Fruit fly (Drosophila melanogaster) S2 (cell line): ENCODE results near the gene Uqcc1.

Experiments
- CG8478 ChIP-seq: fragments of >200 bp; optimal IDR thresholded peaks from 2 replicates; lab custom pipeline; 2018
- CTCF ChIP-seq, 2 experiments: fragments of >200 bp; optimal IDR thresholded peaks; 2 replicates each; lab custom pipeline; 2018

Gene Uqcc1

DNA sequence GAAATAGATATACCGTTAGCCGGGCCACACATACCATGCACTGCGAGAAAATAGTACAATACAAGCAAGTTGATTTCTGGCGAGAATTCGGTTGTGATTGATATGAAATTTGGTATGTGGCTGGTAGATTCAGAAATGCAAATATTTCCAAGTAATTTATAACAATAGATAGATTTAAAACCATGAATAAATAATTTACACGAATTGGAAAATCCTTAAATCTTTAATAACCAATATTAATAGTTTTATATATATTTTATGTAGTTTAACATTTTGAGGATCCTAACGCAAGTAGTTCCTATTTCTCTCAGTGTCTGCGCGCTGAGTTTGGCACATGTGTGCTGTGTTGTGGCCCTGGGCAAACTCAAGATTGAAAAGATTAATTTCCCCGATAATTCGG is 23.9 kb upstream of the Uqcc1 start:
- no peak for TF ChIP-seq CG8478 (lab: Kevin White, UChicago)
- TF ChIP-seq CTCF (optimal IDR thresholded peaks at IDR 0.05; lab: Kevin White, UChicago) = no peak

DNA sequence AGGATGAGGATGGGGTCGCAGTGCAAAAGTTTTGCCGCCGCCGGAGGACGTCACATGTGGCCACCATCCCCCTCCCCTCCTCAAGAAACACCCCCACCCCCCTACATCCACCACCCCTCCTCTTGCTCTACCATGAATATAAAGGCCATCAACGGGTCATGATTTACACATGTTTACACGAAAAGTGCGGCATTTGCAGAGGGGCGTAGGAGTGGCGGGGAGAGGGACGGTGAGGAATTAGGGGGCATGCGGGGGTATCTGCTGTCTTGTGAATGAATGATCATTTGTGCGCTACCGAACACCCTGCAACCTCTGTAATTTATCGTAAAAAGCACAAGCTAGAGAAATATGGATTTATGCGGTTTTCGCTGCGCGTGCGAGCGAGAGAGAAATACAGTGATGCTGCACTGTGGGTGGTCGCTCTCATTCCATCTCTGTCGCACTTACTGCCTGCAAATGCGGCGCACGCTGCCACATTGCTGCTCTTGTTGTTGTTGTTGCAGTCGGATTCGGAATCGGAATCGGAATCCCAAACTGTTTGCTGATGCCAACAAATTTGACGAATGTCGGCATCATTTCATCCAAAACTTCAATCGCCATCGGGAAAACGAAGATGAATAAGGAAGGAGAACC is 23.3 kb upstream of the Uqcc1 start:
- TF ChIP-seq CTCF (optimal IDR thresholded peaks at IDR 0.05; lab: Kevin White, UChicago) (no peak), CG8478 (lab: Kevin White, UChicago) (no peak)

DNA sequence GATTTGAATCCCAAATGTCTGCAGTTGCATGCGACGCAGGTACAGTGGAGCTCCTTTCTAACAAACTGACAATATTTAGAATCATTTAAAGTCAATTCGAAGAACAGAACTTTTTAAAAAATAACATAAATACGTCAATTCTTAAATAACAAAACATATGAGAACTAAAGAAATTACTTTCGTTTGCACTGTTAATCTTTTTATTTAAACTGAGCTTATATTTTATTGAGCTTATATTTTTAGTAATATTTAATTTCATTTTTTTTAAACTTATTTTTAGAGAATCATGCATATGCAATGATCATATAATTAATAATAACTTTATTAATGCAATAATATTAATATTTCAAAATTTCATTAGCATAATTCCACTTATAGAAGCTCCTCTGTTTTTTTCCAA is 22.6 kb upstream of the Uqcc1 start:
- TF ChIP-seq CTCF (optimal IDR thresholded peaks at IDR 0.05; lab: Kevin White, UChicago) = no peak

DNA sequence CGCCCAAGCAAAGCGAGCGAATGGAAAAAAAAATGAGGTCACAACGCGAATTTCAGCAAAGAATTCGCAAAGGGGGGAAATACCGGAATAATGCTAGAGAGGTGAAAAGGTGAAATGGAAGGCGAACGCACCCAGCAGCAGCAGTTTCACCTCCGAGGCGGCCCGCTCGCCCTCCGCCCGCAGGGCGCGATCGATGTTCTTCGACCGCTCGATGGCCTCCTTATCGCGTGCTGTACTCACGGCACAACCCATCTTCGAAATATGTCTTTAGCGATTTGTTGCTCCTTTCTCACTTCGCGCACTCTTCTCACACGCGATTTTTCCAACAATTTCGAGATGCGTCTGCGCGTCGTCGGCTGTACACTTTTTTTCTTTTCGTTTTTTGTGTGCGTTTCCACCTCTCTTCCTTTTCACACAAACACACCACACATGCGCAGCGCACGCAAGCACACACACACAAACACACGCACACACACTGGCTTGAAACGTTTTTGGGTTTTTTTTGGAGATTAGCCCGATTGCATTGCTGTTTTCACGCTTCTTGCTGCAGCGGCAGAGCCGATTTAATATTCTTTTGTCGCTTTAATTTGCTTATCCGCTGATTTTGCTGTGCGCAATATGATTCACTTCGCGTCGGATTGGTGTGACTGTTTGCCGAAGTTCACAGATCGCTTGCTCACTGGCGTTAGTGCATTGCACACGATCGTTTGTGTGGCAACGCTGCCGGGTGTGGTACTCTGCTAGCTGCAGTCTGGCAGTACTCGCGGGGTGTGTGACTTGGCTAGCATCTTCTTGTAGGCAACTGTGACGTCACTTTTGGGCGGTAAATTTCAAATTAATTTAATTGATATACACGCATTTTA is 21.7 kb upstream of the Uqcc1 start, which contains the start of gene Galphai:
Galphai (minus strand) TSS at position 658 of the 863 bp plus-strand sequence.
- TF ChIP-seq CTCF (optimal IDR thresholded peaks at IDR 0.05; lab: Kevin White, UChicago) = peak; percentile 76
- no peak for TF ChIP-seq CG8478 (lab: Kevin White, UChicago)

DNA sequence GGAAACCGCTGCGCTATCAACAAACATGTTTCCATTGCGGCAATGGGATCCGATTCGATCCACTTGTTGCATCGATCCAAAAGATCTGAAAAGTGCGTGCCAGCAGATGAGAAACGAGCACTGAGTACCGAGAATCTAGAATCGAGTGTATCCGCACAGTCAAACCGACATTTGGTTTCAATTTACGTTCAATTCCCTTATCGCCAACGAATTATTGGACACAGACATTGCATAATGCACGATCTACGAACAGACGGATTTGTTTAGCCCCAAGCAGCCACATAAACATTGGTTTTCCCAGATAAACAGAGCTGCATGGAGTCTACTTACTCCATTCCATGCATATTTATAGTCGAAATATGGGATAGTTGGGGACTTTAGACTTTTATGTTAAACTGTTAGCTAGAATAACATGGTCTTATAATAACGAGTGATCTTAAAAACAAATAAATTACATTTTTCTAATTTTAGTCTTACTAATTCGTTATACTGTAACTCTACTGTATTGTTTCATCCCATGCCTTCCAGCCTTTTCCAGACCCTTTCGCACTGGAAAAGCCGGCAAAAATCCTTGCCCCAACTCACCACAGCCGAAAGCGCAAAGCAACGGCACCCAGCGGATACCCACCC is 21.0 kb upstream of the Uqcc1 start:
- TF ChIP-seq CG8478 (lab: Kevin White, UChicago) = no peak
- TF ChIP-seq CTCF (optimal IDR thresholded peaks at IDR 0.05; lab: Kevin White, UChicago) = no peak

DNA sequence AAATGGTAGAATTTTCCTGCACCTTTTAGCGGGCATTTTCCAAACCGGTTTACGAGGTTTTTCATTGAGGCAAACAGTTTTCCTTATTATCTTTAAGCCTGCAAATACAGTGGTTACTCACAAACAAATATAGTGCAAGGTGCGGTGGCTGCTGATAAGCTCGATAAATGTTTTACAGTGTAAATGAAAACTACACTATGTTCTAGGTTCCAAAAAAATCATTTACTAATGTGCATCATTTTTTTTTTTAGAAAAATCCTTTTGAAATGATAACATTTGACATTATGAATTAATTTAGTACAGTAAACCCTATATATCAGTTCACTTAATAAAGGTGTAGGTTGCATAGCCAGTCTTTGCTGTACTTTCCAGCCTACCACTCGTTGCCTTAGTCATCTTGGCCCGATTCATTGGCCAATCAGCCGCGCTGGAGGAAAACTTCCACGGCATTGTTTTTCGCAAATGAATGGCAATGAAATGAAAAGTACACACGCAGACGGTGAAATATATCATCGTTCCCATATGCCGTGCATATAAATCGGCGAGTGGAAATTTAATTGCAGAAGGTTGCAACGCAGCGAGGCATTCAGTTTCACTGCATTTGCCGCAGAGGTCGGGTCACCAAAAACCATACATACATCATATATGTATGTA is 20.2 kb upstream of the Uqcc1 start:
- TF ChIP-seq CG8478 (lab: Kevin White, UChicago) (no peak), CTCF (optimal IDR thresholded peaks at IDR 0.05; lab: Kevin White, UChicago) (no peak)

DNA sequence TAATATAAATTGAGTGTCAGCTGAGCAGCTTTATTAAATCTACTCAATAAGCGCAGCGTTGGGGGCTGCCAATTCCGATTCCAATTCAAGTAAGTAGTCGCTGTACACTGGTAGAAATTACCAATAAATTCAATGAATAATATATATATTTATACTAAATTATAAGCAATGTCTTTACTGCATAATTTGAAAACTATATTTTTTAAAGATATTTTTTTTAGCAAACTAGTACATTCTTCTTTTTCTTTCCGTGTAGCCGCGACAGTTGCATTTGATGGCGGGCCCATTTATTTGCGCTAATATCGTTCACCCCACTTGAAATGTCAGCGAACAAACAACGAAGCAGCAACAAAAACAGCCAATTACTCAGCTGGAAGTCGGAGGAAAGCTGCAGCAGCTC is 19.5 kb upstream of the Uqcc1 start:
- TF ChIP-seq CTCF (optimal IDR thresholded peaks at IDR 0.05; lab: Kevin White, UChicago) (no peak), CG8478 (lab: Kevin White, UChicago) (no peak)

DNA sequence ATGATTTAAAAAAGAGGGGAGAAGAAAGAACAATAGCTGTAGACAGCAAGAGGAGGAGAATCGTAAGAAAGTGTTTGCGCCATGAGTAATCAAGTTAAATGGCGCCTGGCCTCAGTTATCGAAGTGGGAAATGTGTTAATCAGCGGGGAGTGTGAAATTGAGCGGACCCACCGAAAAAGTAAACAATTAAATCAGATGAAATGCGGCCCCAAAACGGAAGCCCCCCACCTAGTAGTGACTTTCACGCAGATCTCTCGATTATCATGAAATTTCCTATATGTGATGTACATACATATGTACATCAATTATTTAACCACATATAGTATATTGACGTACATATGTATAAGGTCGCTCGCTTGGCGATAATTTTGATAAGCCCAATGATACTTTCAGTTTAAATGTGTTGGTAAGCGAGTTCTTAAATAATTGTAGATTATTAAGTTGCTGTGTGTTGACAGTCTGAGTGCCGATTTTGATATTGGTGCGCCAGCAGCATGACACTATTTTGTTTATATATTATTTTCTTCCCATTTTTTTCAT is 18.8 kb upstream of the Uqcc1 start:
- TF ChIP-seq CTCF (optimal IDR thresholded peaks at IDR 0.05; lab: Kevin White, UChicago) (no peak), CG8478 (lab: Kevin White, UChicago) (no peak)

DNA sequence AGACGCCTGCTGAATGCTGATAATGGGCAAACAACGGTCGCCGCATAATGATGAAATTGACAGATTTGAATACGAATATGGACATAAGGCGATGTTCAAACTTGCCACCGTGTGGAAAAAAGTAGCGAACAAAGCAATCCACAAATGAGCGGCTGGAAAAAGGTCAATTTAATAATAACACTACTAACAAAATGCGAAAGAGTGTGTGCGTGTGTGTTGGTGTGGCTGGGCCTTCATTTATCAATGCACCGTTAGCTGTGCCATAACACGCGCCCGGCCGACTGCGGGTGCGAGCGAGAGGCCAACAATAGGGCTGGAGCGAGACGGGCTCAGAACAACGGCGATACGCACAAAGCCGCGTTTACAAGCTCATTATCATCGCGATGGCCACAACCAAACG is 18.0 kb upstream of the Uqcc1 start:
- TF ChIP-seq CG8478 (lab: Kevin White, UChicago) (no peak), CTCF (optimal IDR thresholded peaks at IDR 0.05; lab: Kevin White, UChicago) (no peak)

DNA sequence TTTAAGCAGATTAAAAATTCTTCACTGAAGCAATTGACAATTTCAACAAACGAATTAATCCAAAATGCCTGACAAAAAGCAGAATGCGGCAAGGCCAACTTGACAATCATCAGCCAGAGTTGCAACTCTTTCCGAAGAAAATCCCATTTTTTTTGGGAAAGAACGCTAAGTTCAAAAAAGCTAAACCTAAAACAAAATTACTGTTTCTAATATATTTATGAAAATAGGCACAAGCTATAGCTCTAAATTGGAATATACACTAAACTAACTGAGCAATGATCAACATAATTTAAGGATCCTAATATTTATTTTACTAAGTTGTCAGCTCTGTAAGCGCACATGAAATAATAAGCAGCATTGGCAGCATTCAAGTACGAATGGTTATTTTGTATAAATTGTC is 14.5 kb upstream of the Uqcc1 start, which contains the start of gene CG10063:
CG10063 (minus strand) TSS at position 101 of the 400 bp plus-strand sequence.
- TF ChIP-seq CTCF (optimal IDR thresholded peaks at IDR 0.05; lab: Kevin White, UChicago) (no peak), CG8478 (lab: Kevin White, UChicago) (no peak)

DNA sequence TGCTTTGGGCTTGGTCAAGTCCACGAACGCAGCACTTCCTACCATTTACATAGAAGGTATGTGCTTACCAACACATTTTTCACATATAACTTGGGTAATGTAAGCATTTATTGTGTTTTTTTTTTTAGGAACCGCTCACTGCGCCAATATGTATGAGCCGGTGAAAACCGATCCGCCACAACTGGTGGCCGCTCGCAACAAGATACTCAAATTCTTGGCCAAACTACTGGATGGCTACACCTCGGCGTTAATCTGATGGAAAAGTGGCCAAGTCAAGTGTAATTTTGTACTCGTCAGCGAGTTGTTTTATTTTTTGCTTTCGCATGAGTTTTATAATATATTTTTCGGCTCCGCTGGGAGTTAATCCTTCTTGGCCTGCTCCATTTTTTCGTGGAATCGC is 13.4 kb upstream of the Uqcc1 start:
- no peak for TF ChIP-seq CTCF (optimal IDR thresholded peaks at IDR 0.05; lab: Kevin White, UChicago)
- no peak for TF ChIP-seq CG8478 (lab: Kevin White, UChicago)

DNA sequence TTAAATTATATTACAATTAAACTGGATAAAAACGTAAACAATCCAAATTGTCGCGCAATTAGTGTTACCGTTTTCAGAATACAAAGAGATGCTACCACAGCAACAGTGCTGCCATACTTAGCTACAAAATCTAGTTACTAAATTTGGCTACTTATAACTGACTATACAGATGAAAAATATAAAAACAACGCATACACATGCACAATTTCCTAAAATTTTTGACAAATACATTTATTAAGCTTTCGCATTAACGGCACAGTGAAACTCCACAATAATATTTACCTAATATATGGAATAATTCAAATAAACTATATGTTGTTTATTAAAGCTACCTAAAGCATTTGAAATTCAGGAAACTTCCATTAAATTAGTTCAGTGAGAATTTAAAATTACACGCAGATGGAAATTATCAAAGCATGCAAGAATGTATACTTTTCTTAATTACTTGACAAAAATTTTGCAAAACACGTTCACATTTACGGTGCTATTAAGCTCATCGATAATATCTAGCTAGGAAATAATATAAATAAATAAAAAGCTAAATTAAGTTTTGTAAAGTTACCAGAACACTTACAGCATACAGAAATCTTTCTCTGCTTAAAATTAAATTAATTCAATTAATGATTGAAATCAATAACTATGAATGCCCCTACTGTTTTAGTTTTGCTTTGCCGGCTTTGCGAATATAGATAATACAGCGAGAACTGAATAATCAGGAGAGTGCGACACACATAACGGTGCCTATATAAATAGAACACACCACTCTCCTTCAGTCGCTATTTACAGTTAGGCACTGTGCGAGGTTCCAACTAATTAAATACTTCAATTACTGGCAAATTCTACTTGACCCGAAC is 11.3 kb upstream of the Uqcc1 start, which contains the start of the genes Mis12 and CG9953:
Mis12 (minus strand) TSS at position 88 of the 854 bp plus-strand sequence.
CG9953 (plus strand) TSS at position 698 of the 854 bp plus-strand sequence.
- TF ChIP-seq CG8478 (lab: Kevin White, UChicago) (no peak), CTCF (optimal IDR thresholded peaks at IDR 0.05; lab: Kevin White, UChicago) (no peak)

DNA sequence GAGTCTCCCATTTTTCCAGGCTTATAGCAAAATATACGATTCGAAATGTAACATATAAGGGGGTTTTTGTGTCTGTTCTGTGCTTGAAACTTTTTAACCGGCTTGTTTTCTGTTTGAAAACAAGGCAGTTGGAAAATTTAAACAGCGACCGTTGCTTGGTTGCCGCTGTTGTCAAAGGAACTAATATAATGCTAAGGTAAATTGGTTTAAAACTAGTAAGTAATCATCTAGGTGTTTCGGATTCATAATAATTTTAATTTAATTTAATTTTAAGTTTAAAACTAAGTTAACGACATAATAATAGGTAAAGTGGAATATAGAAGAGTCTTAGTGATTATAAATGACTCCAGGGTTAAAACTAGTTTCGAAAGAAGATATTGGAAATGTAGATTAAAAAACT is 9.9 kb upstream of the Uqcc1 start, which contains the start of gene CG10064:
CG10064 (minus strand) TSS at position 101 of the 400 bp plus-strand sequence.
- no peak for TF ChIP-seq CTCF (optimal IDR thresholded peaks at IDR 0.05; lab: Kevin White, UChicago)
